Fruit fly (Drosophila melanogaster): ENCODE results near the gene CG14042.

Gene CG14042

DNA sequence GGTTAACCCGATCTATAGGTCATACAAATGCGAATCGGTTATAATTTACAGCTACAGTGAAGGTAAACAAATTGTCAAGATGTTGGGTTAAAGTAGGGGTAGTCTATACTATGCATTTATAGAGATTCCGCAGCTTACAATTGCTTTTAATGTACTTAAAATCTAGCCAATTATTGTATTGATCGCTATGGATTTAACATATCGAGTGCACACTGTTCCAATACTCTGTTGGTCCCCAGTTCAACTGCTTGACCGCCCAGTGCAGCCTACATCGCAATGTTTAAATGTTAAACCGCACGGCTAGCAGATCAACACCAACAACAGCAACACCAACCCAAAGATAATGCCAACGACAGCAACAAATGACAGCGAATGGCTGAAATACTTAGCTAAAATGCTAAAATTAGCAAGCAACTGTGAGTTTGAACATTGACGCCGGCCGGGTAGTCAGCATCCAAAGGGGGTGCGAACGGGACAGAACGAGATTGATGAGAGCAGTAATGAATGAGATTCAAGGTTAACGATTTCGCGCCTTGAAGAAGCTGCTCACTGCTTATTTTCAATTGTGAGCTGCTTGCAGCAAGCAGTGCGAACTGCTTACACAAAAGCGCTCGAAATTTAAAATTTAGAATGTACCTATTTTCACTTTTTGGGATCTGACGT lies 36.5 kb upstream of the CG14042 start (continued):
- peak; percentile 87 for TF ChIP-seq CG42726 (GFP tag; IDR thresholded peaks at IDR 0.05; ENCODE audit: partially characterized antibody)
- no peak for TF ChIP-seq da (GFP tag; optimal IDR thresholded peaks at IDR 0.05)
- TF ChIP-seq CG32767 (GFP tag; IDR thresholded peaks at IDR 0.05), result no peak
- TF ChIP-seq twi (tag; optimal IDR thresholded peaks at IDR 0.05), result no peak
- TF ChIP-seq Tbp (GFP tag; optimal IDR thresholded peaks at IDR 0.05), result no peak
- no peak for TF ChIP-seq sqz (GFP tag; optimal IDR thresholded peaks at IDR 0.05)
- TF ChIP-seq chn (GFP tag; optimal IDR thresholded peaks at IDR 0.05), result no peak
- TF ChIP-seq CG15073 (GFP tag; optimal IDR thresholded peaks at IDR 0.05), result no peak
- TF ChIP-seq pum (GFP tag; optimal IDR thresholded peaks at IDR 0.05), result no peak
- no peak for TF ChIP-seq ind (GFP tag; optimal IDR thresholded peaks at IDR 0.05)
- no peak for TF ChIP-seq CG2116 (GFP tag; optimal IDR thresholded peaks at IDR 0.05)
- no peak for TF ChIP-seq caup (GFP tag; optimal IDR thresholded peaks at IDR 0.05; ENCODE audit: severe bottlenecking)
- no peak for TF ChIP-seq CG12942 (GFP tag; optimal IDR thresholded peaks at IDR 0.05)
- TF ChIP-seq pho (GFP tag; optimal IDR thresholded peaks at IDR 0.05), result no peak
- no peak for TF ChIP-seq usp (GFP tag; optimal IDR thresholded peaks at IDR 0.05)
- TF ChIP-seq lola (GFP tag; optimal IDR thresholded peaks at IDR 0.05), result peak in 1 of 3 experiments; percentile 55
- TF ChIP-seq Lim3 (GFP tag; IDR thresholded peaks at IDR 0.05), result no peak
- no peak for TF ChIP-seq CG31388 (GFP tag; optimal IDR thresholded peaks at IDR 0.05)
- peak; percentile 47; the same call in 1 of the 2 replicates for TF ChIP-seq MBD-R2 (GFP tag; IDR thresholded peaks at IDR 0.05)
- no peak for TF ChIP-seq Hmr (GFP tag; optimal IDR thresholded peaks at IDR 0.05)
- TF ChIP-seq Scr (GFP tag; IDR thresholded peaks at IDR 0.05; ENCODE audit: partially characterized antibody), result no peak; the same call in 1 of the 2 replicates
- no peak for TF ChIP-seq CG3163 (GFP tag; optimal IDR thresholded peaks at IDR 0.05)
- 0 out of 2 replicates have a peak, but pooled peaks have one; percentile 11 for TF ChIP-seq CG1024 (GFP tag; IDR thresholded peaks at IDR 0.05)
- no peak for TF ChIP-seq kah (GFP tag; optimal IDR thresholded peaks at IDR 0.05)
- TF ChIP-seq CG4404 (GFP tag; IDR thresholded peaks at IDR 0.05), result peak; percentile 29; the same call in 1 of the 2 replicates
- TF ChIP-seq CG6272 (GFP tag; IDR thresholded peaks at IDR 0.05), result no peak
- TF ChIP-seq Ptx1 (GFP tag; IDR thresholded peaks at IDR 0.05), result no peak
- no peak; the same call in 1 of the 2 replicates for TF ChIP-seq Atf6 (GFP tag; IDR thresholded peaks at IDR 0.05)
- TF ChIP-seq gsb-n (tag; optimal IDR thresholded peaks at IDR 0.05), result no peak
- no peak for TF ChIP-seq onecut (GFP tag; IDR thresholded peaks at IDR 0.05)
- TF ChIP-seq D19A (tag; optimal IDR thresholded peaks at IDR 0.05), result no peak
- no peak for TF ChIP-seq Bteb2 (GFP tag; optimal IDR thresholded peaks at IDR 0.05)
- peak; percentile 67 for TF ChIP-seq slbo (GFP tag; IDR thresholded peaks at IDR 0.05)
- TF ChIP-seq gfzf (GFP tag; optimal IDR thresholded peaks at IDR 0.05), result no peak
- no peak for TF ChIP-seq ewg (GFP tag; optimal IDR thresholded peaks at IDR 0.05)
- TF ChIP-seq tup (GFP tag; optimal IDR thresholded peaks at IDR 0.05), result no peak
- TF ChIP-seq CG11398 (GFP tag; optimal IDR thresholded peaks at IDR 0.05), result no peak
- TF ChIP-seq CG16779 (GFP tag; IDR thresholded peaks at IDR 0.05), result no peak
- peak; percentile 56; the same call in 1 of the 2 replicates for TF ChIP-seq Ada2b (GFP tag; IDR thresholded peaks at IDR 0.05)
- TF ChIP-seq Dll (GFP tag; IDR thresholded peaks at IDR 0.05; ENCODE audit: partially characterized antibody), result no peak
- TF ChIP-seq crp (GFP tag; optimal IDR thresholded peaks at IDR 0.05), result no peak
- peak; percentile 68; the same call in 2 of the 3 replicates for TF ChIP-seq CG11456 (GFP tag; IDR thresholded peaks at IDR 0.05)
- TF ChIP-seq Jarid2 (GFP tag; optimal IDR thresholded peaks at IDR 0.05), result no peak
- TF ChIP-seq lmd (GFP tag; IDR thresholded peaks at IDR 0.05), result peak; percentile 20
- TF ChIP-seq CG6813 (GFP tag; optimal IDR thresholded peaks at IDR 0.05), result no peak
- TF ChIP-seq CG6765 (GFP tag; optimal IDR thresholded peaks at IDR 0.05), result no peak
- TF ChIP-seq Sin3A (optimal IDR thresholded peaks at IDR 0.05), result peak; percentile 4
- no peak for TF ChIP-seq nau (GFP tag; optimal IDR thresholded peaks at IDR 0.05)
- no peak for TF ChIP-seq CG34224 (GFP tag; IDR thresholded peaks at IDR 0.05; ENCODE audit: partially characterized antibody)
- TF ChIP-seq nom (GFP tag; optimal IDR thresholded peaks at IDR 0.05), result no peak
